Fruit fly (Drosophila melanogaster) whole organism, embryonic: ENCODE measurements around the gene CG42591.

ENCODE experiments used
- Asciz ChIP-seq: fragments of 200-800 bp; sonication (Bioruptor generic); optimal IDR thresholded peaks from 2 replicates; lab custom pipeline; 2017; ENCODE audit warnings: missing biosample characterization, mild to moderate bottlenecking, missing genetic modification characterization, missing genetic modification reagents
- Atf-2 ChIP-seq: fragments of 200-800 bp; sonication (Bioruptor generic); optimal IDR thresholded peaks from 2 replicates; lab custom pipeline; 2016; ENCODE audit warnings: missing biosample characterization, missing genetic modification characterization
- CG11398 ChIP-seq: fragments of 200-800 bp; sonication (Bioruptor generic); optimal IDR thresholded peaks from 2 replicates; lab custom pipeline; 2016; ENCODE audit warnings: missing biosample characterization, missing genetic modification characterization
- CG12236 ChIP-seq: fragments of 200-800 bp; sonication (Bioruptor generic); optimal IDR thresholded peaks from 2 replicates; lab custom pipeline; 2016; ENCODE audit warnings: missing biosample characterization, missing genetic modification characterization
- CG14710 ChIP-seq: fragments of 200-800 bp; sonication (Bioruptor generic); optimal IDR thresholded peaks from 3 replicates; lab custom pipeline; 2019; ENCODE audit warnings: missing biosample characterization, mild to moderate bottlenecking, missing genetic modification characterization, moderate library complexity
- CG15601 ChIP-seq: fragments of 200-800 bp; sonication (Bioruptor generic); optimal IDR thresholded peaks from 3 replicates; lab custom pipeline; 2019; ENCODE audit warnings: missing biosample characterization, mild to moderate bottlenecking, missing genetic modification characterization, moderate library complexity
- CG16813 ChIP-seq: fragments of 200-800 bp; sonication (Bioruptor generic); IDR thresholded peaks from 3 replicates; pipeline ENCODE4 v1.3.6; 2022; ENCODE audit warnings: missing biosample characterization, missing genetic modification characterization; ENCODE audit not compliant: partially characterized antibody
- CG17385 ChIP-seq: fragments of 200-800 bp; sonication (Bioruptor generic); optimal IDR thresholded peaks from 3 replicates; lab custom pipeline; 2018; ENCODE audit warnings: missing biosample characterization, mild to moderate bottlenecking, missing genetic modification characterization
- CG33213 ChIP-seq: fragments of 200-800 bp; sonication (Bioruptor generic); optimal IDR thresholded peaks from 3 replicates; lab custom pipeline; 2016; ENCODE audit warnings: missing biosample characterization, missing genetic modification characterization
- CG5245 ChIP-seq: fragments of 200-800 bp; sonication (Bioruptor generic); optimal IDR thresholded peaks from 3 replicates; lab custom pipeline; 2016; ENCODE audit warnings: missing biosample characterization, missing genetic modification characterization
- CG6254 ChIP-seq: fragments of 200-800 bp; sonication (Bioruptor generic); optimal IDR thresholded peaks from 3 replicates; lab custom pipeline; 2017; ENCODE audit warnings: mild to moderate bottlenecking, missing biosample characterization, missing genetic modification reagents, missing genetic modification characterization
- CG6689 ChIP-seq: fragments of 200-800 bp; sonication (Bioruptor generic); IDR thresholded peaks from 2 replicates; pipeline ENCODE4 v1.3.6; 2022; ENCODE audit warnings: missing biosample characterization, missing genetic modification characterization
- CG6765 ChIP-seq: fragments of 200-800 bp; sonication (Bioruptor generic); optimal IDR thresholded peaks from 3 replicates; lab custom pipeline; 2017; ENCODE audit warnings: missing biosample characterization, mild to moderate bottlenecking, missing genetic modification characterization
- CG7556 ChIP-seq: fragments of 200-800 bp; sonication (Bioruptor generic); optimal IDR thresholded peaks from 2 replicates; lab custom pipeline; 2017; ENCODE audit warnings: missing biosample characterization, mild to moderate bottlenecking, missing genetic modification characterization
- CG9932 ChIP-seq: fragments of 200-800 bp; sonication (Bioruptor generic); IDR thresholded peaks from 2 replicates; pipeline ENCODE4 v1.3.6; 2022; ENCODE audit warnings: missing biosample characterization, missing genetic modification characterization
- Chrac-16 ChIP-seq: fragments of 200-800 bp; sonication (Bioruptor generic); optimal IDR thresholded peaks from 3 replicates; lab custom pipeline; 2016; ENCODE audit warnings: missing biosample characterization, missing genetic modification characterization
- CoRest ChIP-seq: fragments of 200-800 bp; sonication (Bioruptor generic); optimal IDR thresholded peaks from 3 replicates; lab custom pipeline; 2018; ENCODE audit warnings: missing biosample characterization, mild to moderate bottlenecking, missing genetic modification characterization, moderate library complexity
- D19A ChIP-seq: fragments of 200-800 bp; optimal IDR thresholded peaks from 3 replicates; lab custom pipeline; 2019; ENCODE audit warnings: missing biosample characterization, mild to moderate bottlenecking, missing genetic modification characterization, moderate library complexity
- Doc2 ChIP-seq: fragments of 200-800 bp; sonication (Bioruptor generic); IDR thresholded peaks from 2 replicates; pipeline ENCODE4 v1.3.6; 2022; ENCODE audit warnings: missing biosample characterization, missing genetic modification characterization
- Dp ChIP-seq: fragments of 200-800 bp; sonication (Bioruptor generic); optimal IDR thresholded peaks from 2 replicates; lab custom pipeline; 2018; ENCODE audit warnings: missing biosample characterization, mild to moderate bottlenecking, missing genetic modification characterization, moderate library complexity
- Eip74EF ChIP-seq, 2 experiments: fragments of 200-800 bp in 1 of 2; fragments of >200 bp in 1 of 2; sonication (Bioruptor generic) in 1 of 2; optimal IDR thresholded peaks; 2 replicates each; lab custom pipeline; 2017 to 2019; ENCODE audit warnings: missing biosample characterization in 2 of 2, missing genetic modification characterization in 2 of 2, mild to moderate bottlenecking in 1 of 2, moderate library complexity in 1 of 2
- Gsc ChIP-seq: fragments of 200-800 bp; sonication (Bioruptor generic); IDR thresholded peaks from 2 replicates; pipeline ENCODE4 v1.3.6; 2022; ENCODE audit warnings: missing biosample characterization, missing genetic modification characterization
- Hmr ChIP-seq: fragments of 200-800 bp; sonication (Bioruptor generic); optimal IDR thresholded peaks from 3 replicates; lab custom pipeline; 2017; ENCODE audit warnings: mild to moderate bottlenecking, missing biosample characterization, missing genetic modification reagents, missing genetic modification characterization
- Hr3 ChIP-seq: fragments of 200-800 bp; sonication (Bioruptor generic); optimal IDR thresholded peaks from 3 replicates; lab custom pipeline; 2016; ENCODE audit warnings: missing biosample characterization, missing genetic modification characterization
- Hsf ChIP-seq: fragments of 200-800 bp; sonication (Bioruptor generic); optimal IDR thresholded peaks from 3 replicates; lab custom pipeline; 2016; ENCODE audit warnings: missing biosample characterization, missing genetic modification characterization
- Jarid2 ChIP-seq: fragments of 200-800 bp; sonication (Bioruptor generic); optimal IDR thresholded peaks from 3 replicates; lab custom pipeline; 2017; ENCODE audit warnings: mild to moderate bottlenecking, missing biosample characterization, missing genetic modification reagents, missing genetic modification characterization
- Lim3 ChIP-seq: fragments of 200-800 bp; sonication (Bioruptor generic); IDR thresholded peaks from 2 replicates; pipeline ENCODE4 v1.3.6; 2022; ENCODE audit warnings: missing biosample characterization, missing genetic modification characterization
- Mad ChIP-seq: fragments of 200-800 bp; sonication (Bioruptor generic); optimal IDR thresholded peaks from 2 replicates; lab custom pipeline; 2016; ENCODE audit warnings: missing biosample characterization, missing genetic modification characterization
- Max ChIP-seq: fragments of 200-800 bp; sonication (Bioruptor generic); optimal IDR thresholded peaks from 2 replicates; lab custom pipeline; 2016; ENCODE audit warnings: missing biosample characterization, mild to moderate bottlenecking, missing genetic modification characterization
- cwo ChIP-seq: fragments of 200-800 bp; sonication (Bioruptor generic); optimal IDR thresholded peaks from 3 replicates; lab custom pipeline; 2017; ENCODE audit warnings: missing biosample characterization, missing genetic modification characterization, mild to moderate bottlenecking, moderate library complexity, missing genetic modification reagents
- dan ChIP-seq: fragments of 200-800 bp; sonication (Bioruptor generic); IDR thresholded peaks from 2 replicates; pipeline ENCODE4 v1.3.6; 2022; ENCODE audit warnings: missing biosample characterization, missing genetic modification characterization
- fd96Cb ChIP-seq: fragments of 200-800 bp; sonication (Bioruptor generic); optimal IDR thresholded peaks from 2 replicates; lab custom pipeline; 2018; ENCODE audit warnings: missing biosample characterization, mild to moderate bottlenecking, missing genetic modification characterization, moderate library complexity
- gem ChIP-seq: fragments of 200-800 bp; sonication (Bioruptor generic); optimal IDR thresholded peaks from 2 replicates; lab custom pipeline; 2019; ENCODE audit warnings: missing biosample characterization, mild to moderate bottlenecking, missing genetic modification characterization, moderate library complexity
- gro ChIP-seq: fragments of 200-800 bp; sonication (Bioruptor generic); optimal IDR thresholded peaks from 2 replicates; lab custom pipeline; 2016; ENCODE audit warnings: missing biosample characterization, missing genetic modification characterization
- gsb-n ChIP-seq: fragments of 200-800 bp; sonication (Bioruptor generic); optimal IDR thresholded peaks from 3 replicates; lab custom pipeline; 2018; ENCODE audit warnings: missing biosample characterization, mild to moderate bottlenecking, missing genetic modification characterization
- lab ChIP-seq: fragments of 200-800 bp; sonication (Bioruptor generic); optimal IDR thresholded peaks from 3 replicates; lab custom pipeline; 2017; ENCODE audit warnings: missing biosample characterization, missing genetic modification characterization, mild to moderate bottlenecking, moderate library complexity, missing genetic modification reagents
- lbe ChIP-seq: fragments of 200-800 bp; sonication (Bioruptor generic); optimal IDR thresholded peaks from 2 replicates; lab custom pipeline; 2016; ENCODE audit warnings: missing biosample characterization, mild to moderate bottlenecking, missing genetic modification characterization
- lola ChIP-seq, 3 experiments: fragments of >200 bp in 2 of 3; fragments of 200-800 bp in 1 of 3; sonication (Bioruptor generic) in 1 of 3; optimal IDR thresholded peaks; 2 replicates each; lab custom pipeline; 2017 to 2019; ENCODE audit warnings: missing biosample characterization in 3 of 3, missing genetic modification characterization in 3 of 3, mild to moderate bottlenecking in 1 of 3, moderate library complexity in 1 of 3
- lov ChIP-seq, 2 experiments: fragments of 200-800 bp in 1 of 2; fragments of >200 bp in 1 of 2; sonication (Bioruptor generic) in 1 of 2; IDR thresholded peaks in 1 of 2; optimal IDR thresholded peaks in 1 of 2; 2 replicates in 1 of 2; 3 replicates in 1 of 2; pipeline versions ENCODE4 v1.3.6 to Lab custom; 2017 to 2022; ENCODE audit warnings: missing biosample characterization in 1 of 2, missing genetic modification characterization in 1 of 2
- nmo ChIP-seq: fragments of 200-800 bp; sonication (Bioruptor generic); optimal IDR thresholded peaks from 2 replicates; lab custom pipeline; 2018; ENCODE audit warnings: missing biosample characterization, mild to moderate bottlenecking, missing genetic modification characterization, moderate library complexity
- p53 ChIP-seq: fragments of 200-800 bp; sonication (Bioruptor generic); optimal IDR thresholded peaks from 2 replicates; lab custom pipeline; 2016; ENCODE audit warnings: missing biosample characterization, missing genetic modification characterization
- pnt ChIP-seq: fragments of 200-800 bp; sonication (Bioruptor generic); optimal IDR thresholded peaks from 3 replicates; lab custom pipeline; 2016; ENCODE audit warnings: missing biosample characterization, missing genetic modification characterization
- pros ChIP-seq: fragments of 200-800 bp; sonication (Bioruptor generic); optimal IDR thresholded peaks from 3 replicates; lab custom pipeline; 2019; ENCODE audit warnings: missing biosample characterization, mild to moderate bottlenecking, missing genetic modification characterization, moderate library complexity
- sd ChIP-seq: fragments of 200-800 bp; sonication (Bioruptor generic); optimal IDR thresholded peaks from 3 replicates; lab custom pipeline; 2018; ENCODE audit warnings: missing biosample characterization, mild to moderate bottlenecking, missing genetic modification characterization, moderate library complexity
- sens-2 ChIP-seq: fragments of 200-800 bp; sonication (Bioruptor generic); IDR thresholded peaks from 2 replicates; pipeline ENCODE4 v1.3.6; 2022; ENCODE audit warnings: missing biosample characterization, missing genetic modification characterization
- slou ChIP-seq: fragments of 200-800 bp; sonication (Bioruptor generic); optimal IDR thresholded peaks from 3 replicates; lab custom pipeline; 2016; ENCODE audit warnings: missing biosample characterization, missing genetic modification characterization
- sug ChIP-seq: fragments of 200-800 bp; optimal IDR thresholded peaks from 2 replicates; lab custom pipeline; 2019; ENCODE audit warnings: missing biosample characterization, mild to moderate bottlenecking, missing genetic modification characterization, moderate library complexity
- wek ChIP-seq: fragments of 200-800 bp; sonication (Bioruptor generic); optimal IDR thresholded peaks from 3 replicates; lab custom pipeline; 2018; ENCODE audit warnings: missing biosample characterization, mild to moderate bottlenecking, missing genetic modification characterization, moderate library complexity

The CG42591 gene

dm6 chr3L:8058190-8058997, 11.4 kb downstream of the CG42591 start, which contains the start of gene bip1 (continued):
- TF ChIP-seq dan (GFP tag; lab: Robert Waterston, UW), result no peak
- no peak for TF ChIP-seq slou (GFP tag; lab: Kevin White, UChicago)
- no peak for TF ChIP-seq lov (optimal IDR thresholded peaks at IDR 0.05; lab: Kevin White, UChicago)
- TF ChIP-seq lov (GFP tag; IDR thresholded peaks at IDR 0.05; lab: Robert Waterston, UW), result no peak
- TF ChIP-seq CoRest (tag; lab: Kevin White, UChicago), result no peak
- TF ChIP-seq cwo (GFP tag; lab: Kevin White, UChicago), result peak; percentile 26
- no peak for TF ChIP-seq Asciz (GFP tag; lab: Kevin White, UChicago)
- TF ChIP-seq CG6254 (GFP tag; lab: Kevin White, UChicago), result peak; percentile 19
- no peak for TF ChIP-seq Eip74EF (GFP tag; optimal IDR thresholded peaks at IDR 0.05; lab: Kevin White, UChicago)
- no peak for TF ChIP-seq CG11398 (GFP tag; lab: Kevin White, UChicago)
- no peak for TF ChIP-seq CG5245 (GFP tag; lab: Kevin White, UChicago)
- TF ChIP-seq pnt (GFP tag; lab: Kevin White, UChicago), result no peak
- TF ChIP-seq Max, result no peak
- TF ChIP-seq CG33213 (GFP tag; lab: Kevin White, UChicago), result no peak
- TF ChIP-seq CG12236 (GFP tag; lab: Kevin White, UChicago), result no peak
- TF ChIP-seq fd96Cb, result no peak
- no peak for TF ChIP-seq pros (GFP tag; lab: Kevin White, UChicago)
- TF ChIP-seq sd (tag; lab: Kevin White, UChicago), result peak; percentile 29
- TF ChIP-seq D19A (tag; lab: Kevin White, UChicago), result peak; percentile 14
- peak; percentile 41 for TF ChIP-seq sug (tag; lab: Kevin White, UChicago)
- no peak for TF ChIP-seq Hmr (GFP tag; lab: Kevin White, UChicago)
- TF ChIP-seq Atf-2 (GFP tag; lab: Kevin White, UChicago), result no peak
- TF ChIP-seq lab (GFP tag; lab: Kevin White, UChicago), result peak; percentile 34
- peak; percentile 30 for TF ChIP-seq gem (tag; lab: Kevin White, UChicago)
- peak; percentile 26 for TF ChIP-seq lbe
- no peak for TF ChIP-seq Gsc
- no peak for TF ChIP-seq Chrac-16 (GFP tag; lab: Kevin White, UChicago)
- no peak for TF ChIP-seq CG7556
- peak; percentile 39 for TF ChIP-seq CG14710 (tag; lab: Kevin White, UChicago)
- no peak for TF ChIP-seq Lim3 (GFP tag; lab: Robert Waterston, UW)
- TF ChIP-seq nmo, result no peak
- peak; percentile 0 for TF ChIP-seq Dp (GFP tag; lab: Kevin White, UChicago)
- no peak for TF ChIP-seq CG6689 (GFP tag; lab: Robert Waterston, UW)
- TF ChIP-seq gsb-n (tag; lab: Kevin White, UChicago), result no peak
- peak; percentile 56 for TF ChIP-seq wek (GFP tag; lab: Kevin White, UChicago)
- no peak for TF ChIP-seq Hsf (GFP tag; lab: Kevin White, UChicago)
- no peak for TF ChIP-seq Hr3
- no peak for TF ChIP-seq p53 (GFP tag; lab: Kevin White, UChicago)
- no peak for TF ChIP-seq CG16813 (GFP tag; lab: Robert Waterston, UW)
- no peak for TF ChIP-seq Mad (GFP tag; lab: Kevin White, UChicago)
- peak; percentile 12 for TF ChIP-seq Jarid2
- TF ChIP-seq CG15601 (tag; lab: Kevin White, UChicago), result peak; percentile 83
- TF ChIP-seq gro (GFP tag; lab: Kevin White, UChicago), result no peak
- TF ChIP-seq CG17385, result peak; percentile 39
- peak; percentile 56 for TF ChIP-seq CG6765 (GFP tag; lab: Kevin White, UChicago)
- TF ChIP-seq sens-2 (GFP tag; lab: Robert Waterston, UW), result peak; percentile 40; the same call in 1 of the 2 replicates
- TF ChIP-seq CG9932 (GFP tag; lab: Robert Waterston, UW), result no peak
- TF ChIP-seq lola (GFP tag; optimal IDR thresholded peaks at IDR 0.05; lab: Kevin White, UChicago), result peak in 1 of 3 experiments; percentile 9
- no peak for TF ChIP-seq Doc2 (GFP tag; lab: Robert Waterston, UW)
